Worm (Caenorhabditis elegans) whole organism, midembryonic: ENCODE results near the gene pan-1.

Source experiments
- T22C8.4 ChIP-seq: fragments of 200-800 bp; sonication (Bioruptor generic); IDR thresholded peaks from 2 replicates; pipeline ENCODE4 v1.3.6; 2022; ENCODE audit warnings: missing genetic modification characterization, missing compliant biosample characterization
- cog-1 ChIP-seq: sonication (generic microtip); optimal IDR thresholded peaks from 2 replicates; lab custom pipeline; 2016; ENCODE audit warnings: missing genetic modification characterization, missing compliant biosample characterization
- flt-1 ChIP-seq: fragments of 200-800 bp; sonication (Bioruptor generic); IDR thresholded peaks from 2 replicates; pipeline ENCODE4 v1.3.6; 2022; ENCODE audit warnings: missing genetic modification characterization, missing compliant biosample characterization
- klf-2 ChIP-seq: fragments of 200-800 bp; sonication (Bioruptor generic); conservative IDR thresholded peaks from 2 replicates; pipeline ENCODE4 v1.3.6; 2022; ENCODE audit warnings: missing genetic modification reagents, missing genetic modification characterization, missing compliant biosample characterization
- med-1 ChIP-seq: sonication (generic microtip); optimal IDR thresholded peaks from 2 replicates; lab custom pipeline; 2017; ENCODE audit warnings: missing genetic modification characterization, mild to moderate bottlenecking, missing compliant biosample characterization, antibody characterized with exemption, missing genetic modification reagents; ENCODE audit not compliant: insufficient read depth
- ref-1 ChIP-seq: fragments of 200-800 bp; sonication (Bioruptor generic); conservative IDR thresholded peaks from 2 replicates; pipeline ENCODE4 v1.3.6; 2022; ENCODE audit warnings: missing genetic modification reagents, missing genetic modification characterization, missing compliant biosample characterization
- tab-1 ChIP-seq: fragments of 200-800 bp; sonication (Bioruptor generic); IDR thresholded peaks from 2 replicates; pipeline ENCODE4 v1.3.6; 2022; ENCODE audit warnings: missing genetic modification characterization, missing compliant biosample characterization
- ztf-23 ChIP-seq: fragments of 200-800 bp; sonication (Bioruptor generic); IDR thresholded peaks from 2 replicates; pipeline ENCODE4 v1.3.6; 2022; ENCODE audit warnings: missing genetic modification reagents, missing genetic modification characterization, missing compliant biosample characterization
- ztf-29 ChIP-seq: fragments of 200-800 bp; sonication (Bioruptor generic); IDR thresholded peaks from 2 replicates; pipeline ENCODE4 v1.3.6; 2022; ENCODE audit warnings: missing genetic modification reagents, missing genetic modification characterization, missing compliant biosample characterization

The pan-1 gene

DNA sequence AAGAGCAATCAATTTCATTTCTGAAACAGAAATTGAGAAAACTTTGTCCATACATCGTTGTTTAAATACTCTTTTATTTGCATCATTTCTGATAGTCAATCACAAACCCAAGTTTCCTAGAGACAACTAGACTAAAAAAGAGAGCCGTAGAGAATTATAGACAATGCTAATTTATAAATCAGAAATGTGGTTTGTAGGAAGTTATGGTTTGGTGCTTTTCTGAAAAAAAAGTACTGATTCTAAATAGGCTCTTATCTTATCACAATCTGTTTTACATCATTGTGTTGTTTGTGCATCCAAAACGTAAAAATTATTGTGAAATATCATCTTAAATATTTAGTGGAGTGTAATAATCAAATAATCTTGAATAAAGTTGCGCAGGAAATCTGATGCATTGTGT is 21.9 kb upstream of the pan-1 start, which contains the start of gene ugt-62:
Gene ugt-62 (minus strand): TSS at position 20 of the 400 bp plus-strand sequence.
- TF ChIP-seq T22C8.4 (GFP tag; lab: Robert Waterston, UW), result no peak
- TF ChIP-seq cog-1 (tag; lab: Kevin White, UChicago), result no peak
- no peak for TF ChIP-seq ztf-23 (GFP tag; lab: Robert Waterston, UW)
- TF ChIP-seq ztf-29 (GFP tag; lab: Robert Waterston, UW), result no peak
- TF ChIP-seq tab-1 (GFP tag; lab: Robert Waterston, UW), result no peak
- no peak for TF ChIP-seq ref-1 (GFP tag; lab: Robert Waterston, UW)
- no peak for TF ChIP-seq med-1 (GFP tag; lab: Kevin White, UChicago)
- TF ChIP-seq flt-1, result no peak
- TF ChIP-seq klf-2, result no peak

ce11 chrIII:4542362-4542931 is 20.1 kb upstream of the pan-1 start, which contains the start of the genes mrps-34 and cisd-3.1:
Gene mrps-34, minus strand, starts transcription at chrIII:4542452.
Gene cisd-3.1, plus strand, starts transcription at chrIII:4542881.
- TF ChIP-seq ref-1 (GFP tag; lab: Robert Waterston, UW) (no peak), T22C8.4 (GFP tag; lab: Robert Waterston, UW) (no peak), med-1 (GFP tag; lab: Kevin White, UChicago) (peak; percentile 70), ztf-23 (GFP tag; lab: Robert Waterston, UW) (no peak), ztf-29 (GFP tag; lab: Robert Waterston, UW) (no peak), klf-2 (no peak), flt-1 (peak; percentile 62; the same call in 1 of the 2 replicates), tab-1 (GFP tag; lab: Robert Waterston, UW) (no peak; the same call in 1 of the 2 replicates), cog-1 (tag; lab: Kevin White, UChicago) (peak; percentile 8)

- TF ChIP-seq ztf-29 (GFP tag; lab: Robert Waterston, UW), result no peak
Observed at ce11 chrIII:4544959-4545358, 17.6 kb upstream of the pan-1 start, which contains the start of gene M88.3. Gene M88.3, minus strand, starts transcription at chrIII:4545059.

DNA sequence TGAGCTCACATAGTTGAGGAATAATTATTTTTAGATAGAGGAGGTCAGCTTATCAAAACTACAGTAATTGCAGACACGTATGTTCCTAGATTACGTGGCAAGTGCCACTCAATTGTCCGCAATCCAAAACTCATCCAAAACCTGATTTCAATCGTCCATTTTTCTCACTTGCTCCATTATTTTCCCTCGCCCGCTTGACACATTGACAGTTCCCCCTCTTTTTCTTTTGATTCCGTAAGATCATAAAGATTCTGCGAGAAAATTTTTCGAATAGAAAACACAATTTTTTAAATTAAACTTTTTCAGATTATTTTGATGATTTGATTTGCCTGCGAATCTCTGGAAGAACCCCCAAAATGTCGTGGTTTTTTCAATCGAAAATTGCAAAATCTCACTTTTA is 13.8 kb upstream of the pan-1 start, which contains the start of gene M88.4:
Gene M88.4 (plus strand): TSS at position 301 of the 400 bp plus-strand sequence.
- no peak for TF ChIP-seq ztf-29 (GFP tag; lab: Robert Waterston, UW)
- no peak for TF ChIP-seq ref-1 (GFP tag; lab: Robert Waterston, UW)
- TF ChIP-seq klf-2, result no peak
- TF ChIP-seq cog-1 (tag; lab: Kevin White, UChicago), result no peak
- TF ChIP-seq med-1 (GFP tag; lab: Kevin White, UChicago), result no peak
- TF ChIP-seq T22C8.4 (GFP tag; lab: Robert Waterston, UW), result no peak
- TF ChIP-seq tab-1 (GFP tag; lab: Robert Waterston, UW), result no peak
- no peak for TF ChIP-seq ztf-23 (GFP tag; lab: Robert Waterston, UW)
- TF ChIP-seq flt-1, result no peak

ce11 chrIII:4551963-4552362 is 10.6 kb upstream of the pan-1 start:
- no peak for TF ChIP-seq ref-1 (GFP tag; lab: Robert Waterston, UW)
- no peak for TF ChIP-seq T22C8.4 (GFP tag; lab: Robert Waterston, UW)
- TF ChIP-seq ztf-23 (GFP tag; lab: Robert Waterston, UW), result no peak
- TF ChIP-seq cog-1 (tag; lab: Kevin White, UChicago), result no peak
- TF ChIP-seq flt-1, result no peak
- no peak for TF ChIP-seq med-1 (GFP tag; lab: Kevin White, UChicago)
- TF ChIP-seq ztf-29 (GFP tag; lab: Robert Waterston, UW), result no peak
- TF ChIP-seq klf-2, result no peak

ce11 chrIII:4552872-4553271 is 9.7 kb upstream of the pan-1 start:
- no peak for TF ChIP-seq ref-1 (GFP tag; lab: Robert Waterston, UW)
- TF ChIP-seq ztf-23 (GFP tag; lab: Robert Waterston, UW), result no peak

- no peak for TF ChIP-seq flt-1
- no peak for TF ChIP-seq T22C8.4 (GFP tag; lab: Robert Waterston, UW)
- TF ChIP-seq ztf-29 (GFP tag; lab: Robert Waterston, UW), result no peak
- no peak for TF ChIP-seq klf-2
- TF ChIP-seq cog-1 (tag; lab: Kevin White, UChicago), result no peak
- no peak for TF ChIP-seq tab-1 (GFP tag; lab: Robert Waterston, UW)
- no peak for TF ChIP-seq ref-1 (GFP tag; lab: Robert Waterston, UW)
- no peak for TF ChIP-seq ztf-23 (GFP tag; lab: Robert Waterston, UW)
- no peak for TF ChIP-seq med-1 (GFP tag; lab: Kevin White, UChicago)
Observed at ce11 chrIII:4553316-4553715, 9.2 kb upstream of the pan-1 start, which contains the start of gene imph-1. Gene imph-1, plus strand, starts transcription at chrIII:4553616.

DNA sequence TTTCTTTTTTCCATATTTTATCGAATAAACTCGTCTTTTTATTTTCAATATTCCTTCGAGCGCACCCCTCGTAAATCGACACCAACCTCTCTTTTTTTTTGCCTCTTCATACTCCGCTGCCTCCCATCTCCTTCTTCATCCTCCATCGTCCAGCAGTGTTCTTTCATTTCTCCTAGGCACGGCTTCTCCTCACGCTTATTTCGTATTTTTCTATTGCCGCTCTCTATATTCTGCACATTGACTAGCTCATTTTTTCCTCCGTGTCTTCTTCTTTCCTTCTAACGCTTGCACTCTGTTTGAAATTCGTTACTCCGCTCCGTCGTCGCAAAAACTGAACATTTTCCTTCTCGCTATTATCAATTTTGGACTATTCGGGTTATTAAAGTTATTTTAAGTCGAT is 7.2 kb upstream of the pan-1 start:
- TF ChIP-seq ztf-29 (GFP tag; lab: Robert Waterston, UW) (no peak), flt-1 (no peak), klf-2 (no peak)

DNA sequence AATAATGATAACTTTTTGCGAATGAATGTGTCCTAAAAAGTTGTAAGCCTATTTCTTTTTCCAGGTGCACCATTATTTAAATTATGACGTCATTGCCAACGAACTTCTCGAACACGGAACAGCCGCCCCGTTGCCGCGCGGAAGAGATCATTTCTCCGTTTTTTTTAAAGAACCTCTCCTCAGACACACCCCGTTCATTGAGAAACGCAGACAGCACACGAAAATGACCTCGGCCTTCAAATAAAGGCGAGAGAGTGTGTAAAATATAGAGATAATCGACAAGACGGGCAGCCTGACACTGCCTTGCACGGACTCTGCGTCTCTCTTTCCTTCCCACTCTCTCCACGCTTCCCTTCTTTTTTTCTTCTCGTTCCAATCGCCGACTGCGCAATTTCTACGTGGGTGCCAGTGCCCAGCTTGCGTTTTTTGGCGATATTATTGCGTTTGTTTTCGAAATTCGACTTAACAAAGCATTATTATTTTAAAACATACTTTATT is 2.1 kb upstream of the pan-1 start:
- TF ChIP-seq ref-1 (GFP tag; lab: Robert Waterston, UW) (no peak), cog-1 (tag; lab: Kevin White, UChicago) (peak; percentile 16)

DNA sequence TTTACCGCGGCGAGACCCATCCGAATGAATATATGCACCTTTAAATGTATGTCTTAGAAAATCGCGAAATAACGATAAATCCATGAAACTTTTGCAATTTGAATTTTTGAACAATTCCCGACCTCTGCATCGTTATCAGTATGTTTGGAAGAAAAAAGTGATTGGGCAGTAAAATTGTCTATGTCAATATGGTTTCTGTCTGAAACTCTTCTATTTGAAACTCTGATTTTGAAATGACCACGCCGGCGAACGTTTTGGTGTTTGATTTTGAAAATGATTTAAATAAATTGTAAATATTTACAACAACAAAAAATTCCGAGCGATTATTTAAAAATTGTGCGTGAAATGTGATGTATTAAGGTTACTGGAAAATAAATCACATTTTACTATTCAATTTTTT is 1.3 kb upstream of the pan-1 start:
- TF ChIP-seq med-1 (GFP tag; lab: Kevin White, UChicago), result no peak
